Worm (Caenorhabditis elegans): ENCODE data around the gene F23G4.1.

DNA sequence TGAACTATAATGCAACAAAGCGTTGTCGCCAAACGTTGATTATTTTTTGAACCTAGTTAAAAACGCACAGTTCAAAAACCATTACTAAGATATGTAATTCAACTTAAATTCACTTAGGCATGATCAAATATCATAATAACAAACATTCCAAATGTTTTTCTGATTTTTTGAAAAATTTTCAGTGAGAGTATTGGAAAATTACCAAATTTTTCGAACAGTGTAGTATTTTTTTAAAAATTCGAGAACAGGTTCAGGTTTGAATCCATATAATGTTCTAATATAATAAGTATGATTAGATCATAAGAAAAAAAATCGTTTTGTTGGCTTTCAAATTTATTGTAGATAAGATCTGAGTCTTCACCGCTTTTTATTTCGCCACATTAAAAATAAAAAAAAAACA lies 49.4 kb downstream of the F23G4.1 start:
- TF ChIP-seq mdl-1 (tag; optimal IDR thresholded peaks at IDR 0.05) (no peak), unc-98 (GFP tag; IDR thresholded peaks at IDR 0.05) (no peak), zag-1 (tag; optimal IDR thresholded peaks at IDR 0.05) (no peak), Y116A8C.19 (tag; optimal IDR thresholded peaks at IDR 0.05; ENCODE audit: borderline replicate concordance) (no peak), unc-86 (tag; optimal IDR thresholded peaks at IDR 0.05) (no peak), nhr-90 (tag; optimal IDR thresholded peaks at IDR 0.05; ENCODE audit: poor library complexity) (no peak), nhr-20 (tag; optimal IDR thresholded peaks at IDR 0.05) (no peak), ceh-63 (GFP tag; optimal IDR thresholded peaks at IDR 0.05) (no peak), ama-1 (optimal IDR thresholded peaks at IDR 0.05) (no peak), jun-1 (tag; optimal IDR thresholded peaks at IDR 0.05) (no peak), nhr-11 (tag; optimal IDR thresholded peaks at IDR 0.05) (no peak), ztf-11 (tag; optimal IDR thresholded peaks at IDR 0.05) (no peak), aly-2 (tag; optimal IDR thresholded peaks at IDR 0.05) (no peak)
